Worm (Caenorhabditis elegans) whole organism, L1 larva: ENCODE results near the gene T08B1.4.

Experiments used
- C16A3.4 ChIP-seq: fragments of 150-350 bp; optimal IDR thresholded peaks from 2 replicates; lab custom pipeline; 2014; ENCODE audit warnings: missing biosample characterization, missing genetic modification characterization
- aly-2 ChIP-seq: fragments of 150-350 bp; optimal IDR thresholded peaks from 2 replicates; lab custom pipeline; 2014; ENCODE audit warnings: missing biosample characterization, missing genetic modification characterization
- ama-1 ChIP-seq: fragments of 150-350 bp; optimal IDR thresholded peaks from 2 replicates; lab custom pipeline; 2014
- ceh-8 ChIP-seq: fragments of 200-800 bp; sonication (Bioruptor generic); optimal IDR thresholded peaks from 2 replicates; lab custom pipeline; 2018; ENCODE audit warnings: mild to moderate bottlenecking, missing genetic modification characterization, moderate library complexity, missing compliant biosample characterization
- ceh-82 ChIP-seq, 3 experiments: fragments of 150-350 bp in 1 of 3; sonication (generic microtip) in 2 of 3; optimal IDR thresholded peaks; 2 replicates each; lab custom pipeline; 2014 to 2017; ENCODE audit warnings: missing biosample characterization in 3 of 3, missing genetic modification characterization in 3 of 3
- ceh-90 ChIP-seq: sonication (generic microtip); optimal IDR thresholded peaks from 2 replicates; lab custom pipeline; 2016; ENCODE audit warnings: missing genetic modification characterization, missing compliant biosample characterization
- ces-1 ChIP-seq: fragments of 150-350 bp; optimal IDR thresholded peaks from 2 replicates; lab custom pipeline; 2014; ENCODE audit warnings: missing biosample characterization, missing genetic modification reagents, missing genetic modification characterization
- dpl-1 ChIP-seq, 3 experiments: fragments of 150-350 bp in 2 of 3; sonication (generic microtip) in 1 of 3; optimal IDR thresholded peaks; 2 replicates each; lab custom pipeline; 2014 to 2017; ENCODE audit warnings: missing biosample characterization in 3 of 3, missing genetic modification characterization in 3 of 3, missing genetic modification reagents in 3 of 3
- efl-1 ChIP-seq, 4 experiments: fragments of 150-350 bp; optimal IDR thresholded peaks in 3 of 4; peaks in 1 of 4; 1 replicate in 1 of 4; 2 replicates in 3 of 4; lab custom pipeline; 2014; ENCODE audit warnings: missing biosample characterization in 2 of 4, missing genetic modification characterization in 2 of 4, missing genetic modification reagents in 2 of 4
- efl-3 ChIP-seq: fragments of 200-800 bp; sonication (Bioruptor generic); optimal IDR thresholded peaks from 2 replicates; lab custom pipeline; 2018; ENCODE audit warnings: mild to moderate bottlenecking, missing genetic modification characterization, missing compliant biosample characterization
- elt-3 ChIP-seq, 6 experiments: fragments of 150-350 bp in 1 of 6; sonication (generic microtip); optimal IDR thresholded peaks; 2 replicates each; lab custom pipeline; 2017 to 2018; ENCODE audit warnings: missing biosample characterization in 6 of 6, missing genetic modification characterization in 6 of 6, inconsistent platforms in 1 of 6
- fkh-8 ChIP-seq: sonication (generic microtip); optimal IDR thresholded peaks from 2 replicates; lab custom pipeline; 2016; ENCODE audit warnings: mild to moderate bottlenecking, missing genetic modification characterization, missing compliant biosample characterization
- hlh-17 ChIP-seq: fragments of 200-800 bp; sonication (Bioruptor generic); optimal IDR thresholded peaks from 2 replicates; lab custom pipeline; 2018; ENCODE audit warnings: missing genetic modification characterization, mild to moderate bottlenecking, missing compliant biosample characterization, moderate library complexity, borderline replicate concordance
- hlh-4 ChIP-seq: sonication (generic microtip); optimal IDR thresholded peaks from 2 replicates; lab custom pipeline; 2016; ENCODE audit warnings: mild to moderate bottlenecking, missing genetic modification characterization, missing compliant biosample characterization
- hpl-2 ChIP-seq: fragments of 150-350 bp; optimal IDR thresholded peaks from 2 replicates; lab custom pipeline; 2014; ENCODE audit warnings: missing biosample characterization, missing genetic modification reagents, missing genetic modification characterization
- irx-1 ChIP-seq: sonication (generic microtip); optimal IDR thresholded peaks from 2 replicates; lab custom pipeline; 2016; ENCODE audit warnings: missing genetic modification characterization, missing compliant biosample characterization
- lin-14 ChIP-seq: fragments of 200-800 bp; sonication (Bioruptor generic); optimal IDR thresholded peaks from 2 replicates; lab custom pipeline; 2018; ENCODE audit warnings: mild to moderate bottlenecking, missing genetic modification characterization, moderate library complexity, missing compliant biosample characterization
- lin-35 ChIP-seq, 2 experiments: fragments of 150-350 bp; optimal IDR thresholded peaks; 2 replicates each; lab custom pipeline; 2014; ENCODE audit warnings: missing biosample characterization in 2 of 2, missing genetic modification characterization in 2 of 2, missing genetic modification reagents in 2 of 2
- lin-39 ChIP-seq: fragments of 150-350 bp; optimal IDR thresholded peaks from 2 replicates; lab custom pipeline; 2014; ENCODE audit warnings: missing biosample characterization, missing genetic modification reagents, missing genetic modification characterization
- mep-1 ChIP-seq: fragments of 150-350 bp; optimal IDR thresholded peaks from 2 replicates; lab custom pipeline; 2014; ENCODE audit warnings: missing biosample characterization, missing genetic modification characterization
- nhr-19 ChIP-seq: fragments of 200-800 bp; sonication (Bioruptor generic); conservative IDR thresholded peaks from 2 replicates; pipeline ENCODE4 v1.3.6; 2022; ENCODE audit warnings: missing genetic modification characterization, missing compliant biosample characterization
- nhr-237 ChIP-seq: fragments of 150-350 bp; optimal IDR thresholded peaks from 2 replicates; lab custom pipeline; 2014; ENCODE audit warnings: missing biosample characterization, missing genetic modification characterization
- nhr-28 ChIP-seq: fragments of 150-350 bp; optimal IDR thresholded peaks from 2 replicates; lab custom pipeline; 2014; ENCODE audit warnings: missing biosample characterization, missing genetic modification characterization
- nhr-47 ChIP-seq: sonication (generic microtip); optimal IDR thresholded peaks from 2 replicates; lab custom pipeline; 2016; ENCODE audit warnings: mild to moderate bottlenecking, missing genetic modification characterization, moderate library complexity, missing compliant biosample characterization
- nhr-71 ChIP-seq: sonication (generic microtip); optimal IDR thresholded peaks from 2 replicates; lab custom pipeline; 2016; ENCODE audit warnings: mild to moderate bottlenecking, missing genetic modification characterization, moderate library complexity, missing compliant biosample characterization
- pax-3 ChIP-seq: fragments of 200-800 bp; sonication (Bioruptor generic); optimal IDR thresholded peaks from 2 replicates; lab custom pipeline; 2018; ENCODE audit warnings: mild to moderate bottlenecking, missing genetic modification characterization, moderate library complexity, missing compliant biosample characterization
- pqm-1 ChIP-seq: sonication (generic microtip); optimal IDR thresholded peaks from 3 replicates; lab custom pipeline; 2017; ENCODE audit warnings: missing biosample characterization, missing genetic modification characterization
- rnt-1 ChIP-seq: sonication (generic microtip); optimal IDR thresholded peaks from 2 replicates; lab custom pipeline; 2016; ENCODE audit warnings: mild to moderate bottlenecking, missing genetic modification characterization, moderate library complexity, missing compliant biosample characterization
- skn-1 ChIP-seq: fragments of 150-350 bp; optimal IDR thresholded peaks from 2 replicates; lab custom pipeline; 2014; ENCODE audit warnings: missing biosample characterization, missing genetic modification characterization
- snpc-4 ChIP-seq: fragments of 150-350 bp; optimal IDR thresholded peaks from 2 replicates; lab custom pipeline; 2014; ENCODE audit warnings: missing biosample characterization, missing genetic modification characterization
- tbx-2 ChIP-seq: sonication (generic microtip); optimal IDR thresholded peaks from 2 replicates; lab custom pipeline; 2016; ENCODE audit warnings: missing genetic modification characterization, missing compliant biosample characterization
- unc-30 ChIP-seq: sonication (generic microtip); optimal IDR thresholded peaks from 2 replicates; lab custom pipeline; 2017; ENCODE audit warnings: missing biosample characterization, missing genetic modification characterization
- unc-62 ChIP-seq: fragments of 150-350 bp; optimal IDR thresholded peaks from 2 replicates; lab custom pipeline; 2014; ENCODE audit warnings: missing biosample characterization, missing genetic modification reagents, missing genetic modification characterization
- xbp-1 ChIP-seq: sonication (generic microtip); optimal IDR thresholded peaks from 2 replicates; lab custom pipeline; 2016; ENCODE audit warnings: missing genetic modification characterization, missing compliant biosample characterization
- zag-1 ChIP-seq: fragments of 150-350 bp; optimal IDR thresholded peaks from 2 replicates; lab custom pipeline; 2014; ENCODE audit warnings: missing biosample characterization, missing genetic modification characterization
- ztf-4 ChIP-seq: fragments of 150-350 bp; optimal IDR thresholded peaks from 2 replicates; lab custom pipeline; 2014; ENCODE audit warnings: missing biosample characterization, missing genetic modification characterization

Gene T08B1.4

ce11 chrV:1978968-1979367 is at the start of gene T08B1.4:
Gene T08B1.4 (plus strand): TSS chrV:1979268.
- TF ChIP-seq nhr-71 (tag; lab: Kevin White, UChicago): no peak
- TF ChIP-seq snpc-4 (tag; lab: Kevin White, UChicago): no peak
- TF ChIP-seq pax-3 (tag; lab: Kevin White, UChicago): no peak
- TF ChIP-seq efl-1 (optimal IDR thresholded peaks at IDR 0.05; lab: Kevin White, UChicago): no peak
- no peak for TF ChIP-seq efl-1 (GFP tag; optimal IDR thresholded peaks at IDR 0.05 in 1 of 2; lab: Kevin White, UChicago)
- no peak for TF ChIP-seq elt-3 (tag; optimal IDR thresholded peaks at IDR 0.05; lab: Kevin White, UChicago)
- no peak for TF ChIP-seq hlh-4 (tag; lab: Kevin White, UChicago)
- TF ChIP-seq zag-1 (tag; lab: Kevin White, UChicago): no peak
- TF ChIP-seq unc-62 (GFP tag; lab: Kevin White, UChicago): no peak
- TF ChIP-seq xbp-1 (tag; lab: Kevin White, UChicago): no peak
- no peak for TF ChIP-seq mep-1 (tag; lab: Kevin White, UChicago)

- TF ChIP-seq nhr-19 (GFP tag; lab: Robert Waterston, UW) (0 out of 2 replicates have a peak, but pooled peaks have one; percentile 7), lin-14 (GFP tag; lab: Kevin White, UChicago) (peak; percentile 86), tbx-2 (tag; lab: Kevin White, UChicago) (peak; percentile 45), pax-3 (tag; lab: Kevin White, UChicago) (no peak), C16A3.4 (tag; lab: Kevin White, UChicago) (no peak), ceh-8 (peak; percentile 73), nhr-47 (tag; lab: Kevin White, UChicago) (peak; percentile 5)
Measured at ce11 chrV:1935494-1935893, 43.6 kb upstream of the T08B1.4 start.

ce11 chrV:1937963-1938362 is 41.1 kb upstream of the T08B1.4 start, which contains the start of gene glb-25:
Gene glb-25 (plus strand): TSS chrV:1938263.
- no peak for TF ChIP-seq fkh-8 (tag; lab: Kevin White, UChicago)
- TF ChIP-seq irx-1 (tag; lab: Kevin White, UChicago): no peak
- TF ChIP-seq ama-1: no peak
- TF ChIP-seq elt-3 (tag; optimal IDR thresholded peaks at IDR 0.05; lab: Kevin White, UChicago): no peak
- TF ChIP-seq dpl-1 (GFP tag; optimal IDR thresholded peaks at IDR 0.05; lab: Kevin White, UChicago): no peak
- no peak for TF ChIP-seq hlh-17
- no peak for TF ChIP-seq lin-39 (tag; lab: Kevin White, UChicago)
- no peak for TF ChIP-seq hpl-2 (GFP tag; lab: Kevin White, UChicago)
- TF ChIP-seq aly-2 (tag; lab: Kevin White, UChicago): no peak
- no peak for TF ChIP-seq ztf-4 (tag; lab: Kevin White, UChicago)
- TF ChIP-seq skn-1: no peak
- no peak for TF ChIP-seq pqm-1 (tag; lab: Kevin White, UChicago)
- TF ChIP-seq lin-35 (GFP tag; optimal IDR thresholded peaks at IDR 0.05; lab: Kevin White, UChicago): no peak
- TF ChIP-seq unc-30: no peak

- no peak for TF ChIP-seq ceh-90 (tag; lab: Kevin White, UChicago)
- TF ChIP-seq ceh-82 (tag; optimal IDR thresholded peaks at IDR 0.05; lab: Kevin White, UChicago): peak in 1 of 3 experiments; percentile 5
- TF ChIP-seq ama-1: no peak
- no peak for TF ChIP-seq efl-3
- no peak for TF ChIP-seq nhr-237 (tag; lab: Kevin White, UChicago)
- TF ChIP-seq elt-3 (tag; optimal IDR thresholded peaks at IDR 0.05; lab: Kevin White, UChicago): no peak
- TF ChIP-seq skn-1: no peak
- TF ChIP-seq ztf-4 (tag; lab: Kevin White, UChicago): no peak
- TF ChIP-seq lin-14 (GFP tag; lab: Kevin White, UChicago): peak; percentile 87
- TF ChIP-seq rnt-1 (tag; lab: Kevin White, UChicago): no peak
- no peak for TF ChIP-seq ces-1 (GFP tag; lab: Kevin White, UChicago)
- no peak for TF ChIP-seq mep-1 (tag; lab: Kevin White, UChicago)
- TF ChIP-seq nhr-28 (tag; lab: Kevin White, UChicago): no peak
Measured at ce11 chrV:1940472-1941221, 38.4 kb upstream of the T08B1.4 start.
